Worm (Caenorhabditis elegans): ENCODE data around the gene F01G10.10.

The F01G10.10 gene

ce11 chrIV:10276960-10277359 is 31.0 kb downstream of the F01G10.10 start, which contains the start of gene Y43C5A.7:
Y43C5A.7 (plus strand) TSS chrIV:10277260.
- no peak for TF ChIP-seq unc-62 (GFP tag; optimal IDR thresholded peaks at IDR 0.05)

ce11 chrIV:10277716-10278115 is 31.8 kb downstream of the F01G10.10 start, which contains the start of gene Y43C5A.4:
Y43C5A.4 (plus strand) TSS chrIV:10278016.
- TF ChIP-seq unc-62 (GFP tag; optimal IDR thresholded peaks at IDR 0.05), result no peak

- no peak for TF ChIP-seq unc-62 (GFP tag; optimal IDR thresholded peaks at IDR 0.05)
Observed at ce11 chrIV:10281482-10281881, 35.5 kb downstream of the F01G10.10 start, which contains the start of gene thk-1. thk-1 (minus strand) TSS chrIV:10281582.

- TF ChIP-seq unc-62 (GFP tag; optimal IDR thresholded peaks at IDR 0.05), result no peak
Observed at ce11 chrIV:10284194-10284910, 38.4 kb downstream of the F01G10.10 start, which contains the start of gene rad-51. rad-51 (minus strand) TSS chrIV:10284244.

ce11 chrIV:10285328-10285727 is 39.4 kb downstream of the F01G10.10 start:
- TF ChIP-seq unc-62 (GFP tag; optimal IDR thresholded peaks at IDR 0.05), result no peak

ce11 chrIV:10286655-10287054 is 40.7 kb downstream of the F01G10.10 start, which contains the start of gene ebax-1:
ebax-1 (plus strand) TSS chrIV:10286955.
- TF ChIP-seq unc-62 (GFP tag; optimal IDR thresholded peaks at IDR 0.05), result no peak

ce11 chrIV:10288575-10288974 is 42.6 kb downstream of the F01G10.10 start:
- TF ChIP-seq unc-62 (GFP tag; optimal IDR thresholded peaks at IDR 0.05), result no peak

ce11 chrIV:10294030-10294429 is 48.1 kb downstream of the F01G10.10 start, which contains the start of gene R09E10.6:
R09E10.6 (minus strand) TSS chrIV:10294130.
- TF ChIP-seq unc-62 (GFP tag; optimal IDR thresholded peaks at IDR 0.05), result no peak

ce11 chrIV:10295084-10295483 is 49.1 kb downstream of the F01G10.10 start, which contains the start of gene R09E10.13:
R09E10.13 (minus strand) TSS chrIV:10295144.
- TF ChIP-seq unc-62 (GFP tag; optimal IDR thresholded peaks at IDR 0.05), result no peak

- TF ChIP-seq unc-62 (GFP tag; optimal IDR thresholded peaks at IDR 0.05), result no peak
Observed at ce11 chrIV:10296036-10296435, 50.1 kb downstream of the F01G10.10 start.

Measured in whole organism, dauer.